Worm (Caenorhabditis elegans): ENCODE measurements around the gene ncs-7.

The ncs-7 gene

DNA sequence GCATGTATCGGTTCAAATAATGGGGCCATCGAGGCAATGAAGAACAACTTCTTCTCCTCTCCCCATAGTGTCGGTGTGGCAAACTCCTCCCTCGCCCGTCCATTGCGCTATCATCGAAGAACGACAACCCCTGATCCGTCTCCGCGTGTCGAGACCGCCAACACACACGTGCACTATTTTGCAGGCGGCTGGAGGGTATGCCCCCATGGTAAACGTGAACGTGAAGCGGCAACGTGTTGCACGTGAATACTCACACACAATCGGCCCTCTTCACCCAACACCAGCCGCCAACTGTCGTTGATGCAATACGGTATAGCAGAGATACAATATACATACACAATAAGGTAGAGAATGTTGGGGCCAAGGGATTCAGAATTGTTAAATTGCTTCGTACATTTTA lies 18.8 kb downstream of the ncs-7 start (continued):
- TF ChIP-seq lin-15B (tag; optimal IDR thresholded peaks at IDR 0.05) = no peak
- peak; percentile 43; the same call in 1 of the 2 replicates for TF ChIP-seq set-16 (GFP tag; IDR thresholded peaks at IDR 0.05)
- TF ChIP-seq madf-9 (GFP tag; conservative IDR thresholded peaks at IDR 0.05) = 0 out of 2 replicates have a peak, but pooled peaks have one; percentile 55
- peak; percentile 38 for TF ChIP-seq nhr-11 (tag; optimal IDR thresholded peaks at IDR 0.05)
- no peak for TF ChIP-seq F10B5.3 (tag; optimal IDR thresholded peaks at IDR 0.05)
- no peak for TF ChIP-seq daf-12 (tag; optimal IDR thresholded peaks at IDR 0.05)
- peak; percentile 75 for TF ChIP-seq ceh-20 (GFP tag; IDR thresholded peaks at IDR 0.05)
- peak; percentile 87 for TF ChIP-seq gei-8 (GFP tag; optimal IDR thresholded peaks at IDR 0.05)
- TF ChIP-seq T20F7.1 (GFP tag; optimal IDR thresholded peaks at IDR 0.05) = no peak
- TF ChIP-seq unc-62 (GFP tag; optimal IDR thresholded peaks at IDR 0.05 in 1 of 2) = peak in 1 of 2 experiments; percentile 95
- TF ChIP-seq unc-62 (tag; optimal IDR thresholded peaks at IDR 0.05) = no peak
- no peak for TF ChIP-seq F37D6.2 (tag; optimal IDR thresholded peaks at IDR 0.05)
- TF ChIP-seq hlh-11 (tag; optimal IDR thresholded peaks at IDR 0.05) = peak; percentile 91
- peak in 1 of 2 experiments; percentile 50 for TF ChIP-seq daf-16 (GFP tag; optimal IDR thresholded peaks at IDR 0.05)
- peak; percentile 43 for TF ChIP-seq daf-16 (tag; optimal IDR thresholded peaks at IDR 0.05)
- TF ChIP-seq aha-1 (tag) = peak; percentile 98
- no peak for TF ChIP-seq zag-1 (tag; optimal IDR thresholded peaks at IDR 0.05)

DNA sequence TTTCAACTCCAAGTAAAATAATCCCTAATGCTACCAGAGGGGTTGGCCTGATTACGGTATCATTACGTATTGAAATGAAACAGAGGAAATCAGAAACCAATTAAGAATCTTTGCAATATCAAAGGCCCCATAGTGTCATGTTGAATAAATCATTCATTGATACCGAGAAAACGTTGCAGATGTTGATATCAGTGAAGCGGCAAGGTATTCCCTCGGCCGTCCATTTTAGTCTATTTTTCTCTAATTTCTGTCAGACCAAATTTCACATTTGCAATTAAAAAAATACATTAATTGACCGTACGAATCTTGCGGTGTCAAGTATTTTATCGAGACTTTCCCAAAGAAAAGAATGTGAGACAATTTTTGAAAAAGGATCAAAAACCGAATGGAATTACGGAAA lies 19.9 kb downstream of the ncs-7 start:
- no peak for TF ChIP-seq aly-2 (tag; optimal IDR thresholded peaks at IDR 0.05)
- no peak for TF ChIP-seq daf-16 (GFP tag; optimal IDR thresholded peaks at IDR 0.05)
- TF ChIP-seq daf-16 (tag; optimal IDR thresholded peaks at IDR 0.05) = peak; percentile 2
- no peak for TF ChIP-seq aha-1 (tag)
- no peak for TF ChIP-seq nhr-25 (tag; optimal IDR thresholded peaks at IDR 0.05; ENCODE audit: borderline replicate concordance, insufficient read depth)
- no peak for TF ChIP-seq spr-1 (tag; optimal IDR thresholded peaks at IDR 0.05)
- no peak for TF ChIP-seq zfp-3 (GFP tag; conservative IDR thresholded peaks at IDR 0.05)
- TF ChIP-seq daf-19 (GFP tag; conservative IDR thresholded peaks at IDR 0.05) = no peak
- TF ChIP-seq jun-1 (tag; optimal IDR thresholded peaks at IDR 0.05) = no peak
- peak in 1 of 2 experiments; percentile 79 for TF ChIP-seq unc-62 (GFP tag; optimal IDR thresholded peaks at IDR 0.05 in 1 of 2)
- TF ChIP-seq unc-62 (tag; optimal IDR thresholded peaks at IDR 0.05) = no peak
- TF ChIP-seq ceh-32 (tag; optimal IDR thresholded peaks at IDR 0.05; ENCODE audit: poor library complexity) = no peak
- TF ChIP-seq F37D6.2 (tag; optimal IDR thresholded peaks at IDR 0.05) = no peak
- TF ChIP-seq nhr-28 (tag; optimal IDR thresholded peaks at IDR 0.05) = peak; percentile 23
- TF ChIP-seq hif-1 (tag; optimal IDR thresholded peaks at IDR 0.05) = no peak
- TF ChIP-seq F49E8.2 (tag; optimal IDR thresholded peaks at IDR 0.05; ENCODE audit: borderline replicate concordance) = no peak
- no peak for TF ChIP-seq ces-1 (GFP tag; optimal IDR thresholded peaks at IDR 0.05)
- TF ChIP-seq nhr-77 (tag; optimal IDR thresholded peaks at IDR 0.05) = no peak
- TF ChIP-seq zag-1 (tag; optimal IDR thresholded peaks at IDR 0.05) = no peak
- no peak for TF ChIP-seq T26A8.4 (GFP tag; IDR thresholded peaks at IDR 0.05)
- TF ChIP-seq tag-97 (GFP tag; IDR thresholded peaks at IDR 0.05) = no peak
- TF ChIP-seq dmd-8 (GFP tag; IDR thresholded peaks at IDR 0.05) = no peak
- peak; percentile 32; the same call in 1 of the 2 replicates for TF ChIP-seq dmd-6 (GFP tag; IDR thresholded peaks at IDR 0.05)
- TF ChIP-seq F10B5.3 (tag; optimal IDR thresholded peaks at IDR 0.05) = no peak
- TF ChIP-seq Y105C5A.15 (GFP tag; IDR thresholded peaks at IDR 0.05) = no peak

DNA sequence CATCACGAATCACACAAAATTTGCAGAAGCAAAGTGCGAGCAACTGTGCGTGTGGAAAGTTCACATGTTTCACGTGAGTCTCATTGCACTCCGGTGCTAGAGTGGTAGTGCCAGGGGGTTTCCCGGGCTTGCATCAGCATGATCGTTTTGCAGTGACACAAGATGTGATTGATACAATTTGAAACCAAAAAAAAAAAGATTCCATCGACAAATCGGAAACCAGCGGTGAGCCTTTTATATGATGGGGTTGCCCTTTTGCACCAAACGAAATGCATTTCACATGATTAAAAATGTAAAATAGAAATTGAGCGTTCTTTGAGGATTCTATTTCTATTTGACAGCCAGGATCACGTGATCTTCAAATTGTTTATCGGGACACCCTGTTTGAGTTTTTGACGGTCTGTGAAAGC lies 22.0 kb downstream of the ncs-7 start:
- 0 out of 2 replicates have a peak, but pooled peaks have one; percentile 31 for TF ChIP-seq pha-4 (GFP tag; IDR thresholded peaks at IDR 0.05)
- TF ChIP-seq pha-4 (tag; optimal IDR thresholded peaks at IDR 0.05) = no peak
- TF ChIP-seq lin-29 (GFP tag; IDR thresholded peaks at IDR 0.05) = no peak
- TF ChIP-seq ztf-7 (tag; optimal IDR thresholded peaks at IDR 0.05) = peak; percentile 15
- TF ChIP-seq nhr-28 (tag; optimal IDR thresholded peaks at IDR 0.05) = peak; percentile 78
- TF ChIP-seq tra-1 (GFP tag; IDR thresholded peaks at IDR 0.05) = 0 out of 2 replicates have a peak, but pooled peaks have one; percentile 64
- no peak for TF ChIP-seq ceh-20 (GFP tag; IDR thresholded peaks at IDR 0.05)
- peak; percentile 88 for TF ChIP-seq mxl-2 (GFP tag; conservative IDR thresholded peaks at IDR 0.05)
- TF ChIP-seq mep-1 (tag; optimal IDR thresholded peaks at IDR 0.05) = peak; percentile 17
- TF ChIP-seq mxl-3 (GFP tag; optimal IDR thresholded peaks at IDR 0.05) = peak; percentile 1
- TF ChIP-seq zfp-3 (GFP tag; conservative IDR thresholded peaks at IDR 0.05) = no peak
- TF ChIP-seq gei-8 (GFP tag; optimal IDR thresholded peaks at IDR 0.05) = peak; percentile 68
- TF ChIP-seq hlh-30 (tag; optimal IDR thresholded peaks at IDR 0.05; ENCODE audit: insufficient read depth) = peak; percentile 81
- TF ChIP-seq nhr-48 (tag; optimal IDR thresholded peaks at IDR 0.05) = peak; percentile 93
- 0 out of 2 replicates have a peak, but pooled peaks have one; percentile 15 for TF ChIP-seq php-3 (GFP tag; IDR thresholded peaks at IDR 0.05)
- no peak for TF ChIP-seq jun-1 (tag; optimal IDR thresholded peaks at IDR 0.05)
- peak; percentile 96 for TF ChIP-seq dmd-6 (GFP tag; IDR thresholded peaks at IDR 0.05)
- peak in 1 of 2 experiments; percentile 60 for TF ChIP-seq daf-16 (GFP tag; optimal IDR thresholded peaks at IDR 0.05)
- peak; percentile 79 for TF ChIP-seq daf-16 (tag; optimal IDR thresholded peaks at IDR 0.05)
- TF ChIP-seq hlh-11 (tag; optimal IDR thresholded peaks at IDR 0.05) = peak; percentile 91
- peak; percentile 35 for TF ChIP-seq nhr-11 (tag; optimal IDR thresholded peaks at IDR 0.05)
- TF ChIP-seq aha-1 (tag) = peak; percentile 95
- TF ChIP-seq saeg-2 (GFP tag; IDR thresholded peaks at IDR 0.05) = 0 out of 2 replicates have a peak, but pooled peaks have one; percentile 66
- peak in 1 of 2 experiments; percentile 69 for TF ChIP-seq hif-1 (tag; optimal IDR thresholded peaks at IDR 0.05)
